Worm (Caenorhabditis elegans) whole organism, mixed stage, embryonic: ENCODE results near the gene memb-2.

ENCODE experiments used
- blmp-1 ChIP-seq: fragments of 150-350 bp; optimal IDR thresholded peaks from 2 replicates; lab custom pipeline; 2014; ENCODE audit warnings: missing biosample characterization, missing genetic modification characterization
- cnd-1 ChIP-seq: fragments of 200-800 bp; sonication (Bioruptor generic); optimal IDR thresholded peaks from 2 replicates; lab custom pipeline; 2018; ENCODE audit warnings: mild to moderate bottlenecking, missing genetic modification characterization, missing compliant biosample characterization
- flh-1 ChIP-seq: fragments of 200-800 bp; sonication (Bioruptor generic); optimal IDR thresholded peaks from 2 replicates; lab custom pipeline; 2018; ENCODE audit warnings: mild to moderate bottlenecking, missing genetic modification characterization, moderate library complexity, missing compliant biosample characterization
- hlh-1 ChIP-seq: fragments of 150-350 bp; optimal IDR thresholded peaks from 2 replicates; lab custom pipeline; 2014; ENCODE audit warnings: missing biosample characterization, missing genetic modification reagents, missing genetic modification characterization

DNA sequence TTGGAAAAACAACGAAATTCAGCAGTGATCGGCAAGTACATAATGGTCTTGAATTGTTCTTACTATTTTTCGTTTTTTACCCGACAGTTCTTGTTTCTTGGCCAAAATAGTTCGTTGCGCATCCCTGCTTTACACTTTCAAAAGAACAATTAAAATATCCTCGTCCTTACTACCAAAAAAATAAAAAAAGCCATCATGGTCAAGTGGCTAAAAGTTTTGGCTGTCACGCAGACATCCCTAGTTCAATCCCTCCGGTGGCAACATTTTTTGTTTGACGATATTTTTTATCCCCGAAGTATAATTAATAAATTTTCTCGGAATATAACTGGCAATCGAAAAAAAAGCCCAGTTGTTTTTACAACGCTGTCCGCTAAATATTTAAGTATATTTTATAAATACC lies 28.1 kb downstream of the memb-2 start:
- no peak for TF ChIP-seq cnd-1 (tag; lab: Kevin White, UChicago)
- no peak for TF ChIP-seq flh-1
- no peak for TF ChIP-seq hlh-1 (tag; lab: Kevin White, UChicago)
- no peak for TF ChIP-seq blmp-1 (tag; lab: Kevin White, UChicago)
